Fruit fly (Drosophila melanogaster): ENCODE data around the gene CG4213.
A peak's percentile ranks its signal among the peaks of the same experiment; 100 is the strongest.

Gene CG4213

DNA sequence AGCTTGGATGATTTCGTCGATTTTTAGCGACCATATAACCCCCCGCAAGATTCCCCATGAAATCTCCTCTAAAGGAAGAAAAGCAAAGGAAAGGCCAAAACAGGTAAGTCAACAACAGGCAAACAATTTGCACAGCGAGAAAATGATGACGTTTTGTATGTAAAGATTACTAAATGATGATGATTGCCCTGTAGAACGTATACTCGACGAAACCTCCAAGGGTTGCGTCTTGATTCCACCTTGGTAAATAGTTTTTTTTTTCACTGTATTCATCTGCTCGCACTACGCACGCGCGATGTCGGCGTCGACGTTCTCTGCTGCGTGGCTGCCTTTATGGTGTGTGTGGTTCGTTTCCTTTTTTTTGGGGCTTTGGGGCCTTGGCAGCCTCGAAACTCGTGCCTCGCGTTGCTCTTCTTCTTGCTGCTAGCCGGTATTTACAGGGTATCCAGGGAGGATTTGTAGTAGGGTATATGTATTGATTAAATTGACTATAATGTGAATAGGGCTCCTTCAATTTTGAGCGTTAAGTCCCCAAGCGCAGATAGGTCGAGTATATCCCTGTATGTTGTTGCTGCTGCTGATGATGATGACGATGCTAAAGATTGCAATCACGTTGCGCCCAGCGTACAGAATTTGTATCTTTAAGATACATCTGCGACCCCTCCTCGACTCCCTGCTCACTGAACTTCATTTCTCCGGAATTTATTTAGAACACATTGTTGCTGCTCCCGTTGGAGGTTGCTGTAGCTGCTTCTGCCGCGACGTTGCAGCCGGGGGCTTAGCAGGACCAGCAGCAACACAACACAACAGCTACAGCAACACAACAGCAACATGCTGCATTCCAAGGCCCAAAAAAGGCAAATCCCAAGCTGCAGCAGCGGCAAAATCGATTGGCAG is 25.6 kb upstream of the CG4213 start (continued):
- no peak for TF ChIP-seq CG17361 (GFP tag; IDR thresholded peaks at IDR 0.05)
- TF ChIP-seq CG31224 (GFP tag; IDR thresholded peaks at IDR 0.05), result no peak
- TF ChIP-seq gsb-n (tag; optimal IDR thresholded peaks at IDR 0.05), result no peak
- 0 out of 2 replicates have a peak, but pooled peaks have one; percentile 10 for TF ChIP-seq Rx (GFP tag; IDR thresholded peaks at IDR 0.05)
- no peak for TF ChIP-seq Aef1 (GFP tag; IDR thresholded peaks at IDR 0.05)
- no peak for TF ChIP-seq Atf-2 (GFP tag; optimal IDR thresholded peaks at IDR 0.05)
- no peak for TF ChIP-seq usp (GFP tag; optimal IDR thresholded peaks at IDR 0.05)
- TF ChIP-seq pum (GFP tag; optimal IDR thresholded peaks at IDR 0.05), result no peak
- no peak for TF ChIP-seq lmd (GFP tag; IDR thresholded peaks at IDR 0.05)
- TF ChIP-seq CG10959 (GFP tag; IDR thresholded peaks at IDR 0.05), result no peak
- TF ChIP-seq zen2 (GFP tag; IDR thresholded peaks at IDR 0.05; ENCODE audit: partially characterized antibody), result no peak
- 0 out of 2 replicates have a peak, but pooled peaks have one; percentile 25 for TF ChIP-seq E2f1 (GFP tag; IDR thresholded peaks at IDR 0.05)
- no peak for TF ChIP-seq fru (optimal IDR thresholded peaks at IDR 0.05)
- no peak for TF ChIP-seq prd (optimal IDR thresholded peaks at IDR 0.05)
- TF ChIP-seq prd (GFP tag; IDR thresholded peaks at IDR 0.05), result peak; percentile 62
- TF ChIP-seq GATAe (GFP tag; conservative IDR thresholded peaks at IDR 0.05), result no peak
- TF ChIP-seq CG14710 (tag; optimal IDR thresholded peaks at IDR 0.05), result peak; percentile 4
- no peak for TF ChIP-seq CG11695 (GFP tag; IDR thresholded peaks at IDR 0.05)
- TF ChIP-seq Mes4 (GFP tag; optimal IDR thresholded peaks at IDR 0.05), result no peak
- TF ChIP-seq CG10366 (GFP tag; IDR thresholded peaks at IDR 0.05), result no peak
- TF ChIP-seq CG33213 (GFP tag; optimal IDR thresholded peaks at IDR 0.05), result no peak
- TF ChIP-seq Camta (GFP tag; optimal IDR thresholded peaks at IDR 0.05), result no peak
- TF ChIP-seq disco-r (GFP tag; optimal IDR thresholded peaks at IDR 0.05), result no peak
- peak; percentile 12 for TF ChIP-seq bcd (GFP tag; optimal IDR thresholded peaks at IDR 0.05)
- TF ChIP-seq CG6654 (GFP tag; optimal IDR thresholded peaks at IDR 0.05), result no peak
- TF ChIP-seq CG7745 (tag; optimal IDR thresholded peaks at IDR 0.05), result no peak
- TF ChIP-seq CG15073 (GFP tag; optimal IDR thresholded peaks at IDR 0.05), result no peak
- TF ChIP-seq chinmo (GFP tag; IDR thresholded peaks at IDR 0.05; ENCODE audit: partially characterized antibody), result no peak
- TF ChIP-seq Atf3 (GFP tag; optimal IDR thresholded peaks at IDR 0.05), result no peak
- no peak for TF ChIP-seq Vsx1 (GFP tag; optimal IDR thresholded peaks at IDR 0.05)
- no peak for TF ChIP-seq CG1832 (GFP tag; optimal IDR thresholded peaks at IDR 0.05)
- no peak for TF ChIP-seq CG17612 (GFP tag; IDR thresholded peaks at IDR 0.05)
- no peak for TF ChIP-seq da (GFP tag; optimal IDR thresholded peaks at IDR 0.05)
- no peak for TF ChIP-seq Atf6 (GFP tag; IDR thresholded peaks at IDR 0.05)
- TF ChIP-seq CG4854 (GFP tag; optimal IDR thresholded peaks at IDR 0.05), result no peak
- TF ChIP-seq D19A (tag; optimal IDR thresholded peaks at IDR 0.05), result no peak
- no peak for TF ChIP-seq Mrtf (GFP tag; IDR thresholded peaks at IDR 0.05)
- TF ChIP-seq Stat92E (GFP tag; optimal IDR thresholded peaks at IDR 0.05), result no peak
- TF ChIP-seq CG7786 (GFP tag; optimal IDR thresholded peaks at IDR 0.05), result peak; percentile 43
- 0 out of 2 replicates have a peak, but pooled peaks have one; percentile 24 for TF ChIP-seq Ptx1 (GFP tag; IDR thresholded peaks at IDR 0.05)
- TF ChIP-seq HLH54F (GFP tag; optimal IDR thresholded peaks at IDR 0.05), result no peak
- TF ChIP-seq CG11696 (GFP tag; IDR thresholded peaks at IDR 0.05), result no peak
- TF ChIP-seq CG6272 (GFP tag; IDR thresholded peaks at IDR 0.05), result no peak
- TF ChIP-seq dysf (GFP tag; IDR thresholded peaks at IDR 0.05), result no peak
- TF ChIP-seq CG3407 (GFP tag; optimal IDR thresholded peaks at IDR 0.05), result no peak
- no peak for TF ChIP-seq CG11723 (GFP tag; optimal IDR thresholded peaks at IDR 0.05)
- no peak for TF ChIP-seq pita (GFP tag; optimal IDR thresholded peaks at IDR 0.05)
- no peak for TF ChIP-seq ERR (GFP tag; optimal IDR thresholded peaks at IDR 0.05)
- TF ChIP-seq Myb (GFP tag; optimal IDR thresholded peaks at IDR 0.05), result no peak
- no peak for TF ChIP-seq onecut (GFP tag; IDR thresholded peaks at IDR 0.05)
- TF ChIP-seq CG3838 (GFP tag; optimal IDR thresholded peaks at IDR 0.05), result no peak

All from whole organism, embryonic.